Worm (Caenorhabditis elegans) whole organism, mixed stage, embryonic: Measurements from ENCODE around the gene C38D4.10.

Experiments
- bed-3 ChIP-seq: fragments of 200-800 bp; sonication (Bioruptor generic); optimal IDR thresholded peaks from 3 replicates; lab custom pipeline; 2018; ENCODE audit warnings: mild to moderate bottlenecking, missing genetic modification characterization, moderate library complexity, missing compliant biosample characterization
- blmp-1 ChIP-seq: fragments of 150-350 bp; optimal IDR thresholded peaks from 2 replicates; lab custom pipeline; 2014; ENCODE audit warnings: missing biosample characterization, missing genetic modification characterization
- elt-1 ChIP-seq: sonication (generic microtip); optimal IDR thresholded peaks from 2 replicates; lab custom pipeline; 2017; ENCODE audit warnings: missing genetic modification characterization, mild to moderate bottlenecking, missing compliant biosample characterization, antibody characterized with exemption, moderate library complexity, borderline replicate concordance; ENCODE audit not compliant: insufficient read depth
- lin-32 ChIP-seq: fragments of 200-800 bp; sonication (Bioruptor generic); optimal IDR thresholded peaks from 2 replicates; lab custom pipeline; 2018; ENCODE audit warnings: mild to moderate bottlenecking, missing genetic modification characterization, missing compliant biosample characterization
- nhr-237 ChIP-seq: fragments of 150-350 bp; optimal IDR thresholded peaks from 2 replicates; lab custom pipeline; 2014; ENCODE audit warnings: missing biosample characterization, missing genetic modification characterization
- nhr-76 ChIP-seq: sonication (generic microtip); optimal IDR thresholded peaks from 2 replicates; lab custom pipeline; 2017; ENCODE audit warnings: missing biosample characterization, missing genetic modification characterization
- snpc-4 ChIP-seq: fragments of 150-350 bp; optimal IDR thresholded peaks from 2 replicates; lab custom pipeline; 2014; ENCODE audit warnings: missing biosample characterization, missing genetic modification characterization
- unc-120 ChIP-seq: sonication (generic microtip); optimal IDR thresholded peaks from 2 replicates; lab custom pipeline; 2017; ENCODE audit warnings: missing genetic modification characterization, missing compliant biosample characterization; ENCODE audit not compliant: poor library complexity, severe bottlenecking
- unc-39 ChIP-seq: fragments of 150-350 bp; optimal IDR thresholded peaks from 2 replicates; lab custom pipeline; 2014; ENCODE audit warnings: missing biosample characterization, missing genetic modification characterization

The C38D4.10 gene

ce11 chrIII:4829440-4829839, 47.1 kb downstream of the C38D4.10 start, which contains the start of gene F26A1.9:
Gene F26A1.9, minus strand, starts transcription at chrIII:4829540.
- TF ChIP-seq nhr-76 (tag; lab: Kevin White, UChicago) (no peak), snpc-4 (tag; lab: Kevin White, UChicago) (no peak), blmp-1 (tag; lab: Kevin White, UChicago) (no peak), unc-39 (tag; lab: Kevin White, UChicago) (no peak), elt-1 (tag; lab: Kevin White, UChicago) (no peak), unc-120 (tag; lab: Kevin White, UChicago) (no peak), lin-32 (GFP tag; lab: Kevin White, UChicago) (no peak)

DNA sequence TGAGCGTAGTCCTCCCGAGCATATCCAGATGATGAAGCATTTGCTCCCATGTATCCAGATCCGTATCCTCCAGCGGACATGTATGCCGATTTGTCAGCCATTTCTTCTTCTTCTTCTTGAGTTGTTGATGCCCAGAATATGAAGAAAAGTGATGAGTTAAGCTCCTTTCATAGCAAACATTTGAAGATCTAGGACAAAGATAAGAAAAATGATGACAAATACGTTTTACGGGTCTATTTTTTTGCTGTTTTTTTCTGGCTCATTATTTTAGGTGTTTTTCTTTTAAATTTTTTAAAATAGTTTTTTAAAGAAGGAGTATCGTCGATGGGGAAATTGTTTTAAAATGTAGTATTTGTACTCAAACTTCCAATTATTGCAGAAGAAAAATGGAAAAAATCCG, 47.9 kb downstream of the C38D4.10 start, which contains the start of gene nspd-9:
TSS of gene nspd-9 (minus strand) at position 101 of the 400 bp plus-strand sequence.
- no peak for TF ChIP-seq nhr-237
- no peak for TF ChIP-seq bed-3 (GFP tag; lab: Kevin White, UChicago)
